ENCODE assay signal across 2 fruit fly cellular contexts in the genomic region with DNA sequence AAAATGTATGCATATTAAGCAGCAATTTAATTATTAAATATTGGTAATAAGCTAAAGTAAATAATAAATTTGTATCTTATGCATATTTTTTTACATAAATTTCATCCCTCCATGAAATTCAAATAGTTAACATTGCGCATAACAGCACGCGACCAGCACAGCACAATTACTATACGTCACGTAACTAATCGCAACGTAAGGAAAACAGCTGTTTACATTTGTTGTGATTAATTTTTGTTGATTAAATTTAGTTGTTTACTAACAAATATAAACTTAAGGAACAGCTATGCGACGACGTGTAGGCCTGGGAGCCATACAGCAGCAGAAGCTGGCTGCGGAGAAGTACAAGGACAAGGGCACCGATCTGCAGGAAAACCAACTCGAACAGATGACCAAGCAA.
TF ChIP-seq lines count a peak whose summit lies in the region.

Gene lsn (plus strand): TSS at position 177 of the 400 bp plus-strand sequence.

TF ChIP-seq in whole organism, adult, 20 proteins besides CTCF, POLR2A, EP300 and RAD21 (continued from another document):
- no peak for TF ChIP-seq Clk (GFP tag; optimal IDR thresholded peaks at IDR 0.05; lab: Kevin White, UChicago)
- TF ChIP-seq CG5204 (GFP tag; optimal IDR thresholded peaks at IDR 0.05; lab: Kevin White, UChicago), result no peak
TF ChIP-seq in whole organism, adult: peak in this region for 3.

TF ChIP-seq in whole organism, embryonic, 481 proteins besides CTCF, POLR2A, EP300 and RAD21 (continued from another document and continues in another):
- TF ChIP-seq CG13424 (tag; optimal IDR thresholded peaks at IDR 0.05; lab: Kevin White, UChicago) (peak; percentile 29), tna (GFP tag; IDR thresholded peaks at IDR 0.05; lab: Robert Waterston, UW; ENCODE audit: partially characterized antibody) (no peak), CG12659 (GFP tag; optimal IDR thresholded peaks at IDR 0.05; lab: Kevin White, UChicago) (peak; percentile 36), CG3838 (GFP tag; optimal IDR thresholded peaks at IDR 0.05; lab: Kevin White, UChicago) (peak; percentile 13), Mes4 (GFP tag; optimal IDR thresholded peaks at IDR 0.05; lab: Kevin White, UChicago) (peak; percentile 14), CG4707 (GFP tag; optimal IDR thresholded peaks at IDR 0.05; lab: Kevin White, UChicago) (peak; percentile 26), CG6683 (GFP tag; optimal IDR thresholded peaks at IDR 0.05; lab: Kevin White, UChicago) (no peak), CG14710 (tag; optimal IDR thresholded peaks at IDR 0.05; lab: Kevin White, UChicago) (no peak), Fer3 (tag; optimal IDR thresholded peaks at IDR 0.05; lab: Kevin White, UChicago) (peak; percentile 4), schlank (tag; optimal IDR thresholded peaks at IDR 0.05; lab: Kevin White, UChicago) (no peak), Hey (tag; optimal IDR thresholded peaks at IDR 0.05; lab: Kevin White, UChicago) (no peak), CG2202 (tag; optimal IDR thresholded peaks at IDR 0.05; lab: Kevin White, UChicago) (peak; percentile 51), CG17385 (GFP tag; optimal IDR thresholded peaks at IDR 0.05; lab: Kevin White, UChicago) (no peak), Xrp1 (GFP tag; IDR thresholded peaks at IDR 0.05; lab: Robert Waterston, UW) (no peak), sc (optimal IDR thresholded peaks at IDR 0.05; lab: Kevin White, UChicago) (no peak), sc (GFP tag; optimal IDR thresholded peaks at IDR 0.05; lab: Kevin White, UChicago) (no peak), CG10147 (GFP tag; optimal IDR thresholded peaks at IDR 0.05; lab: Kevin White, UChicago) (peak; percentile 14), sr (GFP tag; IDR thresholded peaks at IDR 0.05; lab: Robert Waterston, UW) (no peak), CG17568 (GFP tag; optimal IDR thresholded peaks at IDR 0.05; lab: Kevin White, UChicago) (peak; percentile 73), Asciz (GFP tag; optimal IDR thresholded peaks at IDR 0.05; lab: Kevin White, UChicago) (no peak), Ssrp (tag; optimal IDR thresholded peaks at IDR 0.05; lab: Kevin White, UChicago) (no peak), E2f2 (GFP tag; IDR thresholded peaks at IDR 0.05; lab: Robert Waterston, UW) (peak; percentile 84), CG18262 (tag; optimal IDR thresholded peaks at IDR 0.05; lab: Kevin White, UChicago) (no peak), pho (GFP tag; optimal IDR thresholded peaks at IDR 0.05; lab: Kevin White, UChicago) (no peak), grn (GFP tag; optimal IDR thresholded peaks at IDR 0.05; lab: Kevin White, UChicago) (peak; percentile 23), stc (GFP tag; IDR thresholded peaks at IDR 0.05; lab: Robert Waterston, UW) (0 out of 2 replicates have a peak, but pooled peaks have one; percentile 11), CG8290 (GFP tag; optimal IDR thresholded peaks at IDR 0.05; lab: Kevin White, UChicago) (no peak), CG8290 (tag; optimal IDR thresholded peaks at IDR 0.05; lab: Kevin White, UChicago) (peak in 1 of 2 experiments; percentile 82), CG16863 (GFP tag; optimal IDR thresholded peaks at IDR 0.05; lab: Kevin White, UChicago) (no peak), aop (GFP tag; IDR thresholded peaks at IDR 0.05; lab: Robert Waterston, UW) (no peak), Jarid2 (GFP tag; optimal IDR thresholded peaks at IDR 0.05; lab: Kevin White, UChicago) (no peak), gfzf (GFP tag; optimal IDR thresholded peaks at IDR 0.05; lab: Kevin White, UChicago) (no peak), CG13296 (GFP tag; optimal IDR thresholded peaks at IDR 0.05; lab: Kevin White, UChicago) (peak; percentile 30), CrebB (tag; optimal IDR thresholded peaks at IDR 0.05; lab: Kevin White, UChicago) (peak; percentile 35), CG9437 (GFP tag; optimal IDR thresholded peaks at IDR 0.05; lab: Kevin White, UChicago) (peak; percentile 100), CG16813 (GFP tag; IDR thresholded peaks at IDR 0.05; lab: Robert Waterston, UW; ENCODE audit: partially characterized antibody) (no peak), CG2712 (tag; optimal IDR thresholded peaks at IDR 0.05; lab: Kevin White, UChicago) (peak; percentile 2), YL-1 (GFP tag; optimal IDR thresholded peaks at IDR 0.05; lab: Kevin White, UChicago) (peak; percentile 1), Antp (GFP tag; optimal IDR thresholded peaks at IDR 0.05; lab: Kevin White, UChicago) (no peak), CG33557 (GFP tag; optimal IDR thresholded peaks at IDR 0.05; lab: Kevin White, UChicago) (peak; percentile 55), CG7556 (GFP tag; optimal IDR thresholded peaks at IDR 0.05; lab: Kevin White, UChicago) (peak; percentile 17), amos (GFP tag; IDR thresholded peaks at IDR 0.05; lab: Robert Waterston, UW; ENCODE audit: partially characterized antibody) (no peak), pnt (GFP tag; optimal IDR thresholded peaks at IDR 0.05; lab: Kevin White, UChicago) (no peak), Drgx (GFP tag; IDR thresholded peaks at IDR 0.05; lab: Robert Waterston, UW) (no peak), MESR4 (GFP tag; optimal IDR thresholded peaks at IDR 0.05; lab: Kevin White, UChicago) (peak; percentile 61), Tbp (GFP tag; optimal IDR thresholded peaks at IDR 0.05; lab: Kevin White, UChicago) (no peak), ato (GFP tag; IDR thresholded peaks at IDR 0.05; lab: Robert Waterston, UW; ENCODE audit: partially characterized antibody) (no peak), fru (optimal IDR thresholded peaks at IDR 0.05; lab: Kevin White, UChicago) (no peak), Hmx (GFP tag; optimal IDR thresholded peaks at IDR 0.05; lab: Kevin White, UChicago) (no peak), CG1603 (tag; optimal IDR thresholded peaks at IDR 0.05; lab: Kevin White, UChicago) (peak; percentile 68), pfk (GFP tag; optimal IDR thresholded peaks at IDR 0.05; lab: Kevin White, UChicago) (no peak), CG4820 (GFP tag; optimal IDR thresholded peaks at IDR 0.05; lab: Kevin White, UChicago) (no peak), CG6272 (GFP tag; IDR thresholded peaks at IDR 0.05; lab: Robert Waterston, UW) (no peak), CG7357 (GFP tag; IDR thresholded peaks at IDR 0.05; lab: Robert Waterston, UW) (no peak), Med (GFP tag; lab: Kevin White, UChicago) (peak; percentile 30), oc (tag; optimal IDR thresholded peaks at IDR 0.05; lab: Kevin White, UChicago) (peak; percentile 8), chinmo (GFP tag; IDR thresholded peaks at IDR 0.05; lab: Robert Waterston, UW; ENCODE audit: partially characterized antibody) (no peak), bsh (GFP tag; optimal IDR thresholded peaks at IDR 0.05; lab: Kevin White, UChicago) (peak in 1 of 2 experiments; percentile 72), HLHmδ (GFP tag; optimal IDR thresholded peaks at IDR 0.05; lab: Kevin White, UChicago) (no peak), CG4617 (GFP tag; optimal IDR thresholded peaks at IDR 0.05; lab: Kevin White, UChicago; ENCODE audit: borderline replicate concordance) (peak; percentile 36), Meics (GFP tag; optimal IDR thresholded peaks at IDR 0.05; lab: Kevin White, UChicago) (peak; percentile 48), CG2678 (tag; optimal IDR thresholded peaks at IDR 0.05; lab: Kevin White, UChicago) (peak; percentile 37), sna (GFP tag; IDR thresholded peaks at IDR 0.05; lab: Robert Waterston, UW; ENCODE audit: partially characterized antibody) (0 out of 2 replicates have a peak, but pooled peaks have one; percentile 20), Dll (GFP tag; IDR thresholded peaks at IDR 0.05; lab: Robert Waterston, UW; ENCODE audit: partially characterized antibody) (no peak), lab (GFP tag; optimal IDR thresholded peaks at IDR 0.05; lab: Kevin White, UChicago) (peak; percentile 42), danr (GFP tag; IDR thresholded peaks at IDR 0.05; lab: Robert Waterston, UW) (no peak), lbe (GFP tag; optimal IDR thresholded peaks at IDR 0.05; lab: Kevin White, UChicago) (peak; percentile 6), onecut (GFP tag; IDR thresholded peaks at IDR 0.05; lab: Robert Waterston, UW) (no peak), Nf-YB (GFP tag; optimal IDR thresholded peaks at IDR 0.05; lab: Kevin White, UChicago) (peak; percentile 13), CG3163 (GFP tag; optimal IDR thresholded peaks at IDR 0.05; lab: Kevin White, UChicago) (no peak), Dad (GFP tag; optimal IDR thresholded peaks at IDR 0.05; lab: Kevin White, UChicago) (no peak), salm (tag; optimal IDR thresholded peaks at IDR 0.05; lab: Kevin White, UChicago) (no peak), nerfin-1 (tag; optimal IDR thresholded peaks at IDR 0.05; lab: Kevin White, UChicago) (peak; percentile 20), CG12236 (GFP tag; optimal IDR thresholded peaks at IDR 0.05; lab: Kevin White, UChicago) (no peak), CG17328 (GFP tag; IDR thresholded peaks at IDR 0.05; lab: Robert Waterston, UW) (peak; percentile 18; the same call in 1 of the 2 replicates), CG11093 (GFP tag; IDR thresholded peaks at IDR 0.05; lab: Robert Waterston, UW) (no peak), sens (GFP tag; lab: Kevin White, UChicago) (peak; percentile 49), unpg (GFP tag; optimal IDR thresholded peaks at IDR 0.05; lab: Kevin White, UChicago) (peak; percentile 44), twi (tag; optimal IDR thresholded peaks at IDR 0.05; lab: Kevin White, UChicago) (peak; percentile 15), stwl (tag; optimal IDR thresholded peaks at IDR 0.05; lab: Kevin White, UChicago) (peak; percentile 8), cad (GFP tag; optimal IDR thresholded peaks at IDR 0.05; lab: Kevin White, UChicago) (no peak), disco-r (GFP tag; optimal IDR thresholded peaks at IDR 0.05; lab: Kevin White, UChicago) (no peak), Hand (GFP tag; optimal IDR thresholded peaks at IDR 0.05; lab: Kevin White, UChicago) (no peak), ewg (GFP tag; optimal IDR thresholded peaks at IDR 0.05; lab: Kevin White, UChicago) (peak; percentile 22), Pdp1 (GFP tag; optimal IDR thresholded peaks at IDR 0.05; lab: Kevin White, UChicago) (peak in 1 of 2 experiments; percentile 16), CG17361 (GFP tag; IDR thresholded peaks at IDR 0.05; lab: Robert Waterston, UW) (no peak), CG10209 (GFP tag; optimal IDR thresholded peaks at IDR 0.05; lab: Kevin White, UChicago) (peak; percentile 25), sug (tag; optimal IDR thresholded peaks at IDR 0.05; lab: Kevin White, UChicago) (peak; percentile 30), CG1529 (GFP tag; optimal IDR thresholded peaks at IDR 0.05; lab: Kevin White, UChicago) (peak; percentile 45), CG9876 (GFP tag; optimal IDR thresholded peaks at IDR 0.05; lab: Kevin White, UChicago) (no peak), CG4854 (GFP tag; optimal IDR thresholded peaks at IDR 0.05; lab: Kevin White, UChicago) (no peak), CG12769 (tag; optimal IDR thresholded peaks at IDR 0.05; lab: Kevin White, UChicago) (peak; percentile 41), Fer1 (GFP tag; optimal IDR thresholded peaks at IDR 0.05; lab: Kevin White, UChicago) (peak; percentile 57), Sin3A (optimal IDR thresholded peaks at IDR 0.05; lab: Kevin White, UChicago) (no peak), dmrt11E (tag; optimal IDR thresholded peaks at IDR 0.05; lab: Kevin White, UChicago) (peak; percentile 18), pzg (GFP tag; optimal IDR thresholded peaks at IDR 0.05; lab: Kevin White, UChicago) (peak; percentile 42), CG3281 (GFP tag; optimal IDR thresholded peaks at IDR 0.05; lab: Kevin White, UChicago) (peak; percentile 40), Poxn (GFP tag; IDR thresholded peaks at IDR 0.05; lab: Robert Waterston, UW) (no peak), CG7745 (tag; optimal IDR thresholded peaks at IDR 0.05; lab: Kevin White, UChicago) (no peak), caup (GFP tag; optimal IDR thresholded peaks at IDR 0.05; lab: Kevin White, UChicago; ENCODE audit: severe bottlenecking) (peak; percentile 51), CG1647 (GFP tag; optimal IDR thresholded peaks at IDR 0.05; lab: Kevin White, UChicago) (no peak), grau (tag; optimal IDR thresholded peaks at IDR 0.05; lab: Kevin White, UChicago) (peak; percentile 31), Ets97D (GFP tag; optimal IDR thresholded peaks at IDR 0.05; lab: Kevin White, UChicago) (no peak), gcm (GFP tag; optimal IDR thresholded peaks at IDR 0.05; lab: Kevin White, UChicago) (no peak), CG14014 (GFP tag; IDR thresholded peaks at IDR 0.05; lab: Robert Waterston, UW) (peak; percentile 51; the same call in 1 of the 2 replicates), Atf6 (GFP tag; IDR thresholded peaks at IDR 0.05; lab: Robert Waterston, UW) (0 out of 2 replicates have a peak, but pooled peaks have one; percentile 30), kah (GFP tag; optimal IDR thresholded peaks at IDR 0.05; lab: Kevin White, UChicago) (no peak), CG12391 (tag; optimal IDR thresholded peaks at IDR 0.05; lab: Kevin White, UChicago) (peak; percentile 13), zf30C (GFP tag; optimal IDR thresholded peaks at IDR 0.05; lab: Kevin White, UChicago) (no peak), odd (GFP tag; optimal IDR thresholded peaks at IDR 0.05; lab: Kevin White, UChicago) (peak; percentile 38), CG10321 (GFP tag; IDR thresholded peaks at IDR 0.05; lab: Robert Waterston, UW) (no peak), CG14441 (GFP tag; IDR thresholded peaks at IDR 0.05; lab: Robert Waterston, UW) (no peak), chif (GFP tag; optimal IDR thresholded peaks at IDR 0.05; lab: Kevin White, UChicago) (peak in 1 of 2 experiments; percentile 1), ci (GFP tag; IDR thresholded peaks at IDR 0.05; lab: Robert Waterston, UW) (peak; percentile 53; the same call in 2 of the 3 replicates), CG2875 (GFP tag; optimal IDR thresholded peaks at IDR 0.05; lab: Kevin White, UChicago) (peak; percentile 49), lola (GFP tag; optimal IDR thresholded peaks at IDR 0.05; lab: Kevin White, UChicago) (peak in 1 of 3 experiments; percentile 31), Hmr (GFP tag; optimal IDR thresholded peaks at IDR 0.05; lab: Kevin White, UChicago) (peak; percentile 11), wek (GFP tag; optimal IDR thresholded peaks at IDR 0.05; lab: Kevin White, UChicago) (peak; percentile 46), Bgb (GFP tag; IDR thresholded peaks at IDR 0.05; lab: Robert Waterston, UW; ENCODE audit: partially characterized antibody) (no peak), fd3F (GFP tag; optimal IDR thresholded peaks at IDR 0.05; lab: Kevin White, UChicago) (peak; percentile 59), ase (GFP tag; IDR thresholded peaks at IDR 0.05; lab: Robert Waterston, UW) (no peak), abd-A (tag; optimal IDR thresholded peaks at IDR 0.05; lab: Kevin White, UChicago) (no peak), sob (GFP tag; IDR thresholded peaks at IDR 0.05; lab: Robert Waterston, UW) (no peak), CG15601 (tag; optimal IDR thresholded peaks at IDR 0.05; lab: Kevin White, UChicago) (peak; percentile 59), CG33213 (GFP tag; optimal IDR thresholded peaks at IDR 0.05; lab: Kevin White, UChicago) (no peak)
